Worm (Caenorhabditis elegans): Measurements from ENCODE around the gene T07G12.3.

DNA sequence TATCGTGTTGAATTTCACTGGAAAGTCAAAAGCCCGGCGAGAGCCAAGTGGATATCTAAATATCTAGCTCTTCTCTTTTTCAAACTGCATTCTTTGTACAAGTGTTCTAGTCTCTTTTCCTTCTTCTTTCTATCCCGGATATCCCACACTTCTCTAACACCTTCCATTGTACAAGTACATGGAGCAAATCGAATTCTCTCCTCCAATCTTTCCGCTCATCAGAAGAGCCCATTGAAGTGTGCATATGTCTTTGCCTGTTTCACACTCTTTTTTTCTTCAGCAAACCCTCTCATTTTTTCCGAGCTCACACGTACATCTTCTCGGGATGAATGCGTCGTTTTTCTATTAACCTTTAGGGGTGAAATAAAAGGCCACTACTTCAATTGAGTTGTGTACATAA, 39.7 kb downstream of the T07G12.3 start:
- TF ChIP-seq nhr-76 (tag; optimal IDR thresholded peaks at IDR 0.05) = no peak
- TF ChIP-seq nhr-12 (tag; optimal IDR thresholded peaks at IDR 0.05) = no peak
- TF ChIP-seq fkh-4 (tag; optimal IDR thresholded peaks at IDR 0.05; ENCODE audit: borderline replicate concordance) = no peak
- TF ChIP-seq aly-2 (tag; optimal IDR thresholded peaks at IDR 0.05) = no peak
- no peak for TF ChIP-seq tbx-2 (tag; optimal IDR thresholded peaks at IDR 0.05)
- no peak for TF ChIP-seq nhr-237 (tag; optimal IDR thresholded peaks at IDR 0.05)

All from whole organism, L1 larva.